Fruit fly (Drosophila melanogaster): Measurements from ENCODE around the gene CG9593.

The CG9593 gene

DNA sequence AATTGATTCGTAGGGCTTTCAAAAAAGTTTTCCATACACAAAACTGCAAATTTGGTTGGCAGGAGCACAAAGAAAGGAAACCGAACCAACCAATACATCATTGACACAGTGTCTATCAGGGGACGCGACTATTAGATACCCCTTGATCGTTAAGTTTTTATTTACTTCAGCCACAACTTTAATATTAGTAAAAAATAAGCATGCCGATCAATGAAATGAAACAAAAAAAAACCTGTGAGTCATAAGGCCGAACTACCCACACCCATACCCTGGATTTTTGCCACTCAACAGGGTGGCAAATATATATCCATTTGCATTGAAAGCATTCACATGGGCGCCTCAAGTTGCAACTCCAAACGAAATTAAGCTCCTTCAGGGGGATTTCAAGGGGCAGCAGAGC, 14.2 kb downstream of the CG9593 start (continued):
- TF ChIP-seq CrebB (tag; optimal IDR thresholded peaks at IDR 0.05) (no peak), gce (GFP tag; IDR thresholded peaks at IDR 0.05) (no peak), usp (GFP tag; optimal IDR thresholded peaks at IDR 0.05) (no peak), Mes4 (GFP tag; optimal IDR thresholded peaks at IDR 0.05) (no peak), Sox100B (GFP tag; optimal IDR thresholded peaks at IDR 0.05) (no peak), CG2120 (GFP tag; optimal IDR thresholded peaks at IDR 0.05) (no peak), D19A (tag; optimal IDR thresholded peaks at IDR 0.05) (no peak), CG12219 (GFP tag; optimal IDR thresholded peaks at IDR 0.05) (no peak)

- TF ChIP-seq ara (GFP tag; IDR thresholded peaks at IDR 0.05) (0 out of 2 replicates have a peak, but pooled peaks have one; percentile 22), chm (GFP tag; IDR thresholded peaks at IDR 0.05) (0 out of 2 replicates have a peak, but pooled peaks have one; percentile 35), stc (GFP tag; IDR thresholded peaks at IDR 0.05) (0 out of 2 replicates have a peak, but pooled peaks have one; percentile 23), chinmo (GFP tag; IDR thresholded peaks at IDR 0.05; ENCODE audit: partially characterized antibody) (0 out of 4 replicates have a peak, but pooled peaks have one; percentile 7), CG11456 (GFP tag; IDR thresholded peaks at IDR 0.05) (0 out of 3 replicates have a peak, but pooled peaks have one; percentile 58), Jarid2 (GFP tag; optimal IDR thresholded peaks at IDR 0.05) (peak; percentile 12), emc (GFP tag; optimal IDR thresholded peaks at IDR 0.05) (no peak), pan (optimal IDR thresholded peaks at IDR 0.05) (no peak), pan (GFP tag; optimal IDR thresholded peaks at IDR 0.05 in 1 of 2, IDR thresholded peaks at IDR 0.05 in 1 of 2) (no peak), CG5180 (GFP tag; optimal IDR thresholded peaks at IDR 0.05) (peak; percentile 97), sr (GFP tag; IDR thresholded peaks at IDR 0.05) (peak; percentile 68), Awh (GFP tag; IDR thresholded peaks at IDR 0.05) (no peak), nom (GFP tag; optimal IDR thresholded peaks at IDR 0.05) (peak; percentile 66), sens (GFP tag) (peak; percentile 35)
These were observed 23.4 kb downstream of the CG9593 start, which contains the start of gene CG4576 for dm6 chr3R:15825521-15825920. TSS of gene CG4576 (plus strand) at chr3R:15825747.

dm6 chr3R:15827559-15827958, 25.5 kb downstream of the CG9593 start:
- peak; percentile 29 for TF ChIP-seq sens (GFP tag)
- TF ChIP-seq CG11093 (GFP tag; IDR thresholded peaks at IDR 0.05) = peak; percentile 34; the same call in 1 of the 3 replicates
- TF ChIP-seq lab (GFP tag; optimal IDR thresholded peaks at IDR 0.05) = peak; percentile 18
- TF ChIP-seq lbe (GFP tag; optimal IDR thresholded peaks at IDR 0.05) = peak; percentile 31
- no peak for TF ChIP-seq Stat92E (GFP tag; optimal IDR thresholded peaks at IDR 0.05)
- TF ChIP-seq CG10274 (GFP tag; optimal IDR thresholded peaks at IDR 0.05) = no peak
- peak; percentile 46; the same call in 1 of the 3 replicates for TF ChIP-seq zfh1 (GFP tag; IDR thresholded peaks at IDR 0.05)
- peak; percentile 55 for TF ChIP-seq CG13424 (tag; optimal IDR thresholded peaks at IDR 0.05)
- no peak for TF ChIP-seq inv (GFP tag; IDR thresholded peaks at IDR 0.05; ENCODE audit: partially characterized antibody)
- TF ChIP-seq CG9817 (tag; optimal IDR thresholded peaks at IDR 0.05) = peak; percentile 13
- no peak for TF ChIP-seq CG18011 (GFP tag; optimal IDR thresholded peaks at IDR 0.05)
- peak; percentile 38 for TF ChIP-seq CG15269 (tag; optimal IDR thresholded peaks at IDR 0.05)
- TF ChIP-seq CG7357 (GFP tag; IDR thresholded peaks at IDR 0.05) = peak; percentile 18; the same call in 1 of the 3 replicates
- TF ChIP-seq row (GFP tag; IDR thresholded peaks at IDR 0.05) = peak; percentile 39; the same call in 1 of the 3 replicates
- TF ChIP-seq mam (GFP tag; optimal IDR thresholded peaks at IDR 0.05) = peak; percentile 16
- TF ChIP-seq CoRest (tag; optimal IDR thresholded peaks at IDR 0.05) = peak; percentile 21
- no peak for TF ChIP-seq hkb (optimal IDR thresholded peaks at IDR 0.05)
- 0 out of 2 replicates have a peak, but pooled peaks have one; percentile 33 for TF ChIP-seq hkb (GFP tag; IDR thresholded peaks at IDR 0.05)
- TF ChIP-seq dysf (GFP tag; IDR thresholded peaks at IDR 0.05) = peak; percentile 45; the same call in 1 of the 3 replicates
- TF ChIP-seq pho (GFP tag; optimal IDR thresholded peaks at IDR 0.05) = no peak
- 0 out of 4 replicates have a peak, but pooled peaks have one; percentile 2 for TF ChIP-seq Gug (GFP tag; IDR thresholded peaks at IDR 0.05)
- TF ChIP-seq phol (tag; optimal IDR thresholded peaks at IDR 0.05) = peak; percentile 27
- no peak for TF ChIP-seq pfk (GFP tag; optimal IDR thresholded peaks at IDR 0.05)
- TF ChIP-seq CG12744 (GFP tag; optimal IDR thresholded peaks at IDR 0.05) = no peak
- peak; percentile 19 for TF ChIP-seq Xbp1 (GFP tag; optimal IDR thresholded peaks at IDR 0.05)
- peak; percentile 4 for TF ChIP-seq CG12391 (tag; optimal IDR thresholded peaks at IDR 0.05)
- peak; percentile 31 for TF ChIP-seq grau (tag; optimal IDR thresholded peaks at IDR 0.05)
